Worm (Caenorhabditis elegans): ENCODE results near the gene F14B8.6.

DNA sequence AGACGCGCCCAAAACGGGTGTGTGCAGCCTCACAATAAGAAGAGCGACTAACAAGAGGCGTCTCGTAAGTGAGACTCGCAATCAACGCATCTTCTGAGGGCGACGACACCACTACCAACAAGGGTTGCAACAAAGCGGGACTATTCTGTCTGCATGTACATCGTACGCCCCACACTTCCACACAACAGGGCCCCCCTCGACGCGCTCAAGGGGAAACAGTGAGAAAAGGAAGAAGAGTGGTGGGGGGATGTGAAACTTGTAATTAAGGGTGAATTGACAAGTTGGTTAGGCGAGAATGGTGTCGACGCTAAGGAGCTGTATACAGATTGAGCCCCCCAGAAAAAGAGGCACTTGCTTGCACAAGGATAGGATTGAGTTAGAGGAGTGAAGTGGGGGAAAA is 21.1 kb upstream of the F14B8.6 start:
- no peak for TF ChIP-seq pha-4 (tag; optimal IDR thresholded peaks at IDR 0.05)
- TF ChIP-seq hlh-15 (tag; optimal IDR thresholded peaks at IDR 0.05) = no peak
- TF ChIP-seq ceh-45 (GFP tag; IDR thresholded peaks at IDR 0.05) = no peak
- no peak for TF ChIP-seq rnt-1 (tag; optimal IDR thresholded peaks at IDR 0.05)
- peak; percentile 61 for TF ChIP-seq ceh-31 (tag; optimal IDR thresholded peaks at IDR 0.05)
- TF ChIP-seq elt-2 (tag; optimal IDR thresholded peaks at IDR 0.05) = no peak
- no peak for TF ChIP-seq T23F11.4 (GFP tag; optimal IDR thresholded peaks at IDR 0.05)
- TF ChIP-seq ama-1 (optimal IDR thresholded peaks at IDR 0.05) = no peak
- TF ChIP-seq C08G9.2 (tag; optimal IDR thresholded peaks at IDR 0.05) = no peak
- TF ChIP-seq hlh-30 (tag; optimal IDR thresholded peaks at IDR 0.05; ENCODE audit: insufficient read depth) = no peak
- no peak for TF ChIP-seq pqm-1 (tag; optimal IDR thresholded peaks at IDR 0.05)
- no peak for TF ChIP-seq ceh-9 (tag; optimal IDR thresholded peaks at IDR 0.05)

Measured in whole organism, late embryonic.